Fruit fly (Drosophila melanogaster) whole organism, embryonic: ENCODE results near the gene CG15034.

Source experiments
- CG10147 ChIP-seq: fragments of 200-800 bp; sonication (Bioruptor generic); optimal IDR thresholded peaks from 2 replicates; lab custom pipeline; 2019; ENCODE audit warnings: missing biosample characterization, mild to moderate bottlenecking, missing genetic modification characterization, moderate library complexity
- CG10565 ChIP-seq: fragments of 200-800 bp; sonication (Bioruptor generic); optimal IDR thresholded peaks from 3 replicates; lab custom pipeline; 2016; ENCODE audit warnings: missing biosample characterization, mild to moderate bottlenecking, missing genetic modification characterization
- CG11085 ChIP-seq: fragments of 200-800 bp; sonication (Bioruptor generic); IDR thresholded peaks from 2 replicates; pipeline ENCODE4 v1.3.6; 2022; ENCODE audit warnings: missing biosample characterization, missing genetic modification characterization
- CG11456 ChIP-seq: fragments of 200-800 bp; sonication (Bioruptor generic); IDR thresholded peaks from 3 replicates; pipeline ENCODE4 v1.3.6; 2022; ENCODE audit warnings: missing biosample characterization, missing genetic modification characterization
- CG11504 ChIP-seq: fragments of 200-800 bp; sonication (Bioruptor generic); optimal IDR thresholded peaks from 3 replicates; lab custom pipeline; 2019; ENCODE audit warnings: missing biosample characterization, mild to moderate bottlenecking, missing genetic modification characterization, moderate library complexity
- CG11696 ChIP-seq: fragments of 200-800 bp; sonication (Bioruptor generic); IDR thresholded peaks from 2 replicates; pipeline ENCODE4 v1.3.6; 2022; ENCODE audit warnings: missing biosample characterization, missing genetic modification characterization
- CG12219 ChIP-seq: fragments of 200-800 bp; sonication (Bioruptor generic); optimal IDR thresholded peaks from 3 replicates; lab custom pipeline; 2018; ENCODE audit warnings: missing biosample characterization, mild to moderate bottlenecking, missing genetic modification characterization
- CG12391 ChIP-seq: fragments of 200-800 bp; sonication (Bioruptor generic); optimal IDR thresholded peaks from 3 replicates; lab custom pipeline; 2018; ENCODE audit warnings: missing biosample characterization, mild to moderate bottlenecking, missing genetic modification characterization, moderate library complexity
- CG13287 ChIP-seq: fragments of 200-800 bp; sonication (Bioruptor generic); IDR thresholded peaks from 2 replicates; pipeline ENCODE4 v1.3.6; 2022; ENCODE audit warnings: missing biosample characterization, missing genetic modification characterization; ENCODE audit not compliant: partially characterized antibody
- CG13424 ChIP-seq: fragments of 200-800 bp; sonication (Bioruptor generic); optimal IDR thresholded peaks from 2 replicates; lab custom pipeline; 2019; ENCODE audit warnings: missing biosample characterization, mild to moderate bottlenecking, missing genetic modification characterization, moderate library complexity
- CG1647 ChIP-seq: fragments of 200-800 bp; sonication (Bioruptor generic); optimal IDR thresholded peaks from 3 replicates; lab custom pipeline; 2016; ENCODE audit warnings: missing biosample characterization, missing genetic modification characterization
- CG18619 ChIP-seq: fragments of 200-800 bp; sonication (Bioruptor generic); optimal IDR thresholded peaks from 3 replicates; lab custom pipeline; 2017; ENCODE audit warnings: missing biosample characterization, mild to moderate bottlenecking, missing genetic modification characterization
- CG2116 ChIP-seq: fragments of 200-800 bp; sonication (Bioruptor generic); optimal IDR thresholded peaks from 3 replicates; lab custom pipeline; 2018; ENCODE audit warnings: missing biosample characterization, mild to moderate bottlenecking, missing genetic modification characterization
- CG2712 ChIP-seq: fragments of 200-800 bp; optimal IDR thresholded peaks from 3 replicates; lab custom pipeline; 2019; ENCODE audit warnings: missing biosample characterization, mild to moderate bottlenecking, missing genetic modification characterization, moderate library complexity
- CG3838 ChIP-seq: fragments of 200-800 bp; sonication (Bioruptor generic); optimal IDR thresholded peaks from 3 replicates; lab custom pipeline; 2016; ENCODE audit warnings: missing biosample characterization, missing genetic modification characterization
- CG4707 ChIP-seq: fragments of 200-800 bp; sonication (Bioruptor generic); optimal IDR thresholded peaks from 2 replicates; lab custom pipeline; 2018; ENCODE audit warnings: missing biosample characterization, mild to moderate bottlenecking, missing genetic modification characterization, moderate library complexity
- CG4854 ChIP-seq: fragments of 200-800 bp; sonication (Bioruptor generic); optimal IDR thresholded peaks from 2 replicates; lab custom pipeline; 2016; ENCODE audit warnings: missing biosample characterization, missing genetic modification characterization, inconsistent platforms
- CG6272 ChIP-seq: fragments of 200-800 bp; sonication (Bioruptor generic); IDR thresholded peaks from 2 replicates; pipeline ENCODE4 v1.3.6; 2022; ENCODE audit warnings: missing biosample characterization, missing genetic modification characterization
- CG6813 ChIP-seq: fragments of 200-800 bp; sonication (Bioruptor generic); optimal IDR thresholded peaks from 2 replicates; lab custom pipeline; 2017; ENCODE audit warnings: missing biosample characterization, missing genetic modification characterization, mild to moderate bottlenecking, moderate library complexity, missing genetic modification reagents
- CG8765 ChIP-seq: fragments of 200-800 bp; sonication (Bioruptor generic); IDR thresholded peaks from 2 replicates; pipeline ENCODE4 v1.3.6; 2022; ENCODE audit warnings: missing biosample characterization, missing genetic modification characterization
- CG9609 ChIP-seq: fragments of 200-800 bp; sonication (Bioruptor generic); optimal IDR thresholded peaks from 3 replicates; lab custom pipeline; 2016; ENCODE audit warnings: missing biosample characterization, missing genetic modification characterization
- CG9797 ChIP-seq: fragments of 200-800 bp; sonication (Bioruptor generic); optimal IDR thresholded peaks from 3 replicates; lab custom pipeline; 2018; ENCODE audit warnings: missing biosample characterization, mild to moderate bottlenecking, missing genetic modification characterization
- Camta ChIP-seq: fragments of 200-800 bp; sonication (Bioruptor generic); optimal IDR thresholded peaks from 2 replicates; lab custom pipeline; 2016; ENCODE audit warnings: missing biosample characterization, missing genetic modification characterization
- Dll ChIP-seq: fragments of 200-800 bp; sonication (Bioruptor generic); IDR thresholded peaks from 4 replicates; pipeline ENCODE4 v1.3.6; 2022; ENCODE audit warnings: missing biosample characterization, missing genetic modification characterization; ENCODE audit not compliant: partially characterized antibody
- Lpt ChIP-seq: fragments of >200 bp; optimal IDR thresholded peaks from 2 replicates; lab custom pipeline; 2018; ENCODE audit warnings: missing biosample characterization, missing genetic modification characterization
- Mes4 ChIP-seq: fragments of 200-800 bp; sonication (Bioruptor generic); optimal IDR thresholded peaks from 2 replicates; lab custom pipeline; 2016; ENCODE audit warnings: missing biosample characterization, missing genetic modification characterization
- Neu2 ChIP-seq: fragments of 200-800 bp; sonication (Bioruptor generic); optimal IDR thresholded peaks from 3 replicates; lab custom pipeline; 2016; ENCODE audit warnings: missing biosample characterization, missing genetic modification characterization, borderline replicate concordance
- Ptx1 ChIP-seq: fragments of 200-800 bp; sonication (Bioruptor generic); IDR thresholded peaks from 2 replicates; pipeline ENCODE4 v1.3.6; 2022; ENCODE audit warnings: missing biosample characterization, missing genetic modification characterization
- Side ChIP-seq: fragments of 200-800 bp; sonication (Bioruptor generic); optimal IDR thresholded peaks from 2 replicates; lab custom pipeline; 2016; ENCODE audit warnings: missing biosample characterization, missing genetic modification characterization
- Spps ChIP-seq: fragments of 200-800 bp; sonication (Bioruptor generic); optimal IDR thresholded peaks from 2 replicates; lab custom pipeline; 2018; ENCODE audit warnings: missing biosample characterization, mild to moderate bottlenecking, missing genetic modification characterization
- Tbp ChIP-seq: fragments of >200 bp; optimal IDR thresholded peaks from 2 replicates; lab custom pipeline; 2018; ENCODE audit warnings: missing biosample characterization, missing genetic modification characterization
- Usf ChIP-seq: fragments of 200-800 bp; sonication (Bioruptor generic); optimal IDR thresholded peaks from 2 replicates; lab custom pipeline; 2017; ENCODE audit warnings: missing genotype, missing biosample characterization, missing genetic modification characterization
- Xbp1 ChIP-seq: fragments of 200-800 bp; sonication (Bioruptor generic); optimal IDR thresholded peaks from 3 replicates; lab custom pipeline; 2016; ENCODE audit warnings: missing biosample characterization, mild to moderate bottlenecking, missing genetic modification characterization
- abd-A ChIP-seq: fragments of 200-800 bp; sonication (Bioruptor generic); optimal IDR thresholded peaks from 3 replicates; lab custom pipeline; 2019; ENCODE audit warnings: missing biosample characterization, mild to moderate bottlenecking, missing genetic modification characterization, moderate library complexity
- cas ChIP-seq: fragments of 200-800 bp; sonication (Bioruptor generic); IDR thresholded peaks from 2 replicates; pipeline ENCODE4 v1.3.6; 2022; ENCODE audit warnings: missing biosample characterization, missing genetic modification characterization
- exex ChIP-seq: fragments of 200-800 bp; sonication (Bioruptor generic); optimal IDR thresholded peaks from 4 replicates; lab custom pipeline; 2018; ENCODE audit warnings: missing biosample characterization, mild to moderate bottlenecking, missing genetic modification characterization, moderate library complexity
- eyg ChIP-seq: fragments of 200-800 bp; sonication (Bioruptor generic); optimal IDR thresholded peaks from 3 replicates; lab custom pipeline; 2016; ENCODE audit warnings: missing biosample characterization, missing genetic modification characterization
- fd64A ChIP-seq: fragments of 200-800 bp; sonication (Bioruptor generic); optimal IDR thresholded peaks from 3 replicates; lab custom pipeline; 2018; ENCODE audit warnings: missing biosample characterization, mild to moderate bottlenecking, missing genetic modification characterization
- gcm ChIP-seq: fragments of 200-800 bp; sonication (Bioruptor generic); optimal IDR thresholded peaks from 2 replicates; lab custom pipeline; 2019; ENCODE audit warnings: missing biosample characterization, mild to moderate bottlenecking, missing genetic modification characterization, moderate library complexity
- gro ChIP-seq: fragments of 200-800 bp; sonication (Bioruptor generic); optimal IDR thresholded peaks from 2 replicates; lab custom pipeline; 2016; ENCODE audit warnings: missing biosample characterization, missing genetic modification characterization
- h ChIP-seq: fragments of >200 bp; optimal IDR thresholded peaks from 2 replicates; lab custom pipeline; 2017
- kay ChIP-seq: fragments of 200-800 bp; sonication (Bioruptor generic); optimal IDR thresholded peaks from 2 replicates; lab custom pipeline; 2016; ENCODE audit warnings: missing biosample characterization, missing genetic modification characterization
- oc ChIP-seq: fragments of 200-800 bp; sonication (Bioruptor generic); optimal IDR thresholded peaks from 2 replicates; lab custom pipeline; 2018; ENCODE audit warnings: missing biosample characterization, mild to moderate bottlenecking, missing genetic modification characterization, moderate library complexity
- odd ChIP-seq: fragments of 200-800 bp; sonication (Bioruptor generic); optimal IDR thresholded peaks from 2 replicates; lab custom pipeline; 2017; ENCODE audit warnings: missing biosample characterization, mild to moderate bottlenecking, missing genetic modification characterization
- pros ChIP-seq: fragments of 200-800 bp; sonication (Bioruptor generic); optimal IDR thresholded peaks from 3 replicates; lab custom pipeline; 2019; ENCODE audit warnings: missing biosample characterization, mild to moderate bottlenecking, missing genetic modification characterization, moderate library complexity
- slbo ChIP-seq: fragments of 200-800 bp; sonication (Bioruptor generic); IDR thresholded peaks from 2 replicates; pipeline ENCODE4 v1.3.6; 2022; ENCODE audit warnings: missing biosample characterization, missing genetic modification characterization
- so ChIP-seq: fragments of 200-800 bp; sonication (Bioruptor generic); IDR thresholded peaks from 3 replicates; pipeline ENCODE4 v1.3.6; 2022; ENCODE audit warnings: missing biosample characterization, missing genetic modification characterization
- unc-4 ChIP-seq: fragments of 200-800 bp; sonication (Bioruptor generic); IDR thresholded peaks from 2 replicates; pipeline ENCODE4 v1.3.6; 2022; ENCODE audit warnings: missing biosample characterization, missing genetic modification characterization; ENCODE audit not compliant: partially characterized antibody
- unpg ChIP-seq: fragments of 200-800 bp; sonication (Bioruptor generic); optimal IDR thresholded peaks from 3 replicates; lab custom pipeline; 2018; ENCODE audit warnings: missing biosample characterization, mild to moderate bottlenecking, missing genetic modification characterization, moderate library complexity
- wor ChIP-seq: fragments of 200-800 bp; sonication (Bioruptor generic); IDR thresholded peaks from 2 replicates; pipeline ENCODE4 v1.3.6; 2022; ENCODE audit warnings: missing biosample characterization, missing genetic modification characterization
- zen ChIP-seq: fragments of 200-800 bp; sonication (Bioruptor generic); optimal IDR thresholded peaks from 3 replicates; lab custom pipeline; 2018; ENCODE audit warnings: missing biosample characterization, mild to moderate bottlenecking, missing genetic modification characterization, moderate library complexity
- zf30C ChIP-seq: fragments of 200-800 bp; sonication (Bioruptor generic); optimal IDR thresholded peaks from 3 replicates; lab custom pipeline; 2018; ENCODE audit warnings: missing biosample characterization, mild to moderate bottlenecking, missing genetic modification characterization

The CG15034 gene

dm6 chrX:7333298-7333743 is 14.0 kb downstream of the CG15034 start (continued):
- TF ChIP-seq CG13287 (GFP tag; lab: Robert Waterston, UW), result no peak
- no peak for TF ChIP-seq Neu2 (GFP tag; lab: Kevin White, UChicago)
- peak; percentile 67 for TF ChIP-seq exex
- no peak for TF ChIP-seq unpg (GFP tag; lab: Kevin White, UChicago)
- no peak for TF ChIP-seq gcm (GFP tag; lab: Kevin White, UChicago)
- TF ChIP-seq CG4707, result peak; percentile 64
- TF ChIP-seq gro, result no peak
- TF ChIP-seq Camta (GFP tag; lab: Kevin White, UChicago), result peak; percentile 53
- TF ChIP-seq eyg (GFP tag; lab: Kevin White, UChicago), result no peak
- no peak for TF ChIP-seq kay (GFP tag; lab: Kevin White, UChicago)
- TF ChIP-seq CG8765 (GFP tag; lab: Robert Waterston, UW), result no peak
- TF ChIP-seq CG6272 (GFP tag; lab: Robert Waterston, UW), result no peak
- TF ChIP-seq cas (GFP tag; lab: Robert Waterston, UW), result no peak
- no peak for TF ChIP-seq Side (GFP tag; lab: Kevin White, UChicago)
- TF ChIP-seq h (lab: Kevin White, UChicago), result no peak
- no peak for TF ChIP-seq slbo (GFP tag; lab: Robert Waterston, UW)
- TF ChIP-seq CG9609, result no peak
- TF ChIP-seq CG4854 (GFP tag; lab: Kevin White, UChicago), result peak; percentile 47
- no peak for TF ChIP-seq CG9797 (GFP tag; lab: Kevin White, UChicago)
- TF ChIP-seq Lpt (GFP tag; lab: Kevin White, UChicago), result no peak
- no peak for TF ChIP-seq zf30C
- no peak for TF ChIP-seq CG11085 (GFP tag; lab: Robert Waterston, UW)
- peak; percentile 12 for TF ChIP-seq CG2116
- peak; percentile 17 for TF ChIP-seq oc (tag; lab: Kevin White, UChicago)
- no peak for TF ChIP-seq Usf (GFP tag; lab: Kevin White, UChicago)
- no peak for TF ChIP-seq CG11456 (GFP tag; lab: Robert Waterston, UW)
- TF ChIP-seq Mes4 (GFP tag; lab: Kevin White, UChicago), result peak; percentile 37
- peak; percentile 64 for TF ChIP-seq CG11696 (GFP tag; lab: Robert Waterston, UW)
- no peak for TF ChIP-seq Xbp1 (GFP tag; lab: Kevin White, UChicago)
- no peak for TF ChIP-seq zen (tag; lab: Kevin White, UChicago)
- TF ChIP-seq Spps (tag; lab: Kevin White, UChicago), result no peak
- TF ChIP-seq fd64A (GFP tag; lab: Kevin White, UChicago), result peak; percentile 72
- no peak for TF ChIP-seq CG10565
- no peak for TF ChIP-seq CG1647
- no peak for TF ChIP-seq CG2712 (tag; lab: Kevin White, UChicago)
- TF ChIP-seq abd-A, result no peak
- no peak for TF ChIP-seq pros (GFP tag; lab: Kevin White, UChicago)
- peak; percentile 13 for TF ChIP-seq CG13424 (tag; lab: Kevin White, UChicago)
- TF ChIP-seq Ptx1 (GFP tag; lab: Robert Waterston, UW), result no peak
- TF ChIP-seq Tbp (GFP tag; lab: Kevin White, UChicago), result no peak
- TF ChIP-seq CG6813 (GFP tag; lab: Kevin White, UChicago), result peak; percentile 58
- no peak for TF ChIP-seq CG18619 (GFP tag; lab: Kevin White, UChicago)
- no peak for TF ChIP-seq Dll (GFP tag; lab: Robert Waterston, UW)
- TF ChIP-seq CG3838, result peak; percentile 56
- TF ChIP-seq CG12391 (tag; lab: Kevin White, UChicago), result no peak
- TF ChIP-seq CG12219 (GFP tag; lab: Kevin White, UChicago), result peak; percentile 51
- peak; percentile 38 for TF ChIP-seq odd
- TF ChIP-seq unc-4 (GFP tag; lab: Robert Waterston, UW), result no peak
- TF ChIP-seq CG10147, result peak; percentile 44
- TF ChIP-seq wor (GFP tag; lab: Robert Waterston, UW), result no peak
- TF ChIP-seq so (GFP tag; lab: Robert Waterston, UW), result 0 out of 3 replicates have a peak, but pooled peaks have one; percentile 7
- TF ChIP-seq CG11504 (tag; lab: Kevin White, UChicago), result no peak
